Worm (Caenorhabditis elegans) whole organism, L2 larva: ENCODE results near the gene F26D2.14.

ENCODE experiments used
- nhr-11 ChIP-seq: fragments of 150-350 bp; optimal IDR thresholded peaks from 2 replicates; lab custom pipeline; 2014; ENCODE audit warnings: missing biosample characterization, missing genetic modification characterization
- unc-62 ChIP-seq: fragments of 150-350 bp; optimal IDR thresholded peaks from 2 replicates; lab custom pipeline; 2014; ENCODE audit warnings: missing biosample characterization, missing genetic modification reagents, missing genetic modification characterization

ce11 chrV:16393728-16394127 lies 41.9 kb upstream of the F26D2.14 start, which contains the start of gene srd-63:
- TF ChIP-seq nhr-11 (tag; lab: Kevin White, UChicago): no peak
- no peak for TF ChIP-seq unc-62 (GFP tag; lab: Kevin White, UChicago)
